Worm (Caenorhabditis elegans) whole organism, L4 larva: ENCODE measurements around the gene aqp-2.

Experiments
- D1046.2 ChIP-seq: fragments of 200-800 bp; sonication (Bioruptor generic); IDR thresholded peaks from 2 replicates; pipeline ENCODE4 v1.3.6; 2022; ENCODE audit warnings: missing genetic modification characterization, missing compliant biosample characterization
- F49E8.2 ChIP-seq: sonication (generic microtip); optimal IDR thresholded peaks from 2 replicates; lab custom pipeline; 2016; ENCODE audit warnings: missing compliant biosample characterization, mild to moderate bottlenecking, missing genetic modification characterization, borderline replicate concordance
- ama-1 ChIP-seq: fragments of 150-350 bp; optimal IDR thresholded peaks from 2 replicates; lab custom pipeline; 2014; ENCODE audit warnings: inconsistent platforms, mixed read lengths
- ceh-44 ChIP-seq: fragments of 200-800 bp; sonication (Bioruptor generic); IDR thresholded peaks from 2 replicates; pipeline ENCODE4 v1.3.6; 2022; ENCODE audit warnings: missing genetic modification reagents, missing genetic modification characterization, missing compliant biosample characterization
- ces-1 ChIP-seq: fragments of 150-350 bp; sonication (generic microtip); optimal IDR thresholded peaks from 4 replicates; lab custom pipeline; 2014; ENCODE audit warnings: missing biosample characterization, missing genetic modification reagents, missing genetic modification characterization
- daf-12 ChIP-seq: fragments of 150-350 bp; optimal IDR thresholded peaks from 2 replicates; lab custom pipeline; 2014; ENCODE audit warnings: missing biosample characterization, missing genetic modification reagents, missing genetic modification characterization
- egl-27 ChIP-seq: sonication (generic microtip); optimal IDR thresholded peaks from 3 replicates; lab custom pipeline; 2017; ENCODE audit warnings: missing biosample characterization, missing genetic modification reagents, missing genetic modification characterization
- hmg-1.1 ChIP-seq: fragments of 200-800 bp; sonication (Bioruptor generic); IDR thresholded peaks from 2 replicates; pipeline ENCODE4 v1.3.6; 2022; ENCODE audit warnings: missing genetic modification reagents, missing genetic modification characterization, missing compliant biosample characterization
- jun-1 ChIP-seq: fragments of 150-350 bp; optimal IDR thresholded peaks from 2 replicates; lab custom pipeline; 2014; ENCODE audit warnings: missing biosample characterization, missing genetic modification reagents, missing genetic modification characterization
- lim-7 ChIP-seq: fragments of 200-800 bp; sonication (Bioruptor generic); IDR thresholded peaks from 2 replicates; pipeline ENCODE4 v1.3.6; 2022; ENCODE audit warnings: missing genetic modification characterization, missing compliant biosample characterization
- lin-13 ChIP-seq: fragments of 150-350 bp; optimal IDR thresholded peaks from 2 replicates; lab custom pipeline; 2014; ENCODE audit warnings: missing biosample characterization, missing genetic modification reagents, missing genetic modification characterization
- lir-3 ChIP-seq: sonication (generic microtip); optimal IDR thresholded peaks from 2 replicates; lab custom pipeline; 2016; ENCODE audit warnings: mild to moderate bottlenecking, missing genetic modification characterization, missing compliant biosample characterization
- mep-1 ChIP-seq: fragments of 150-350 bp; sonication (generic microtip); optimal IDR thresholded peaks from 3 replicates; lab custom pipeline; 2014; ENCODE audit warnings: missing biosample characterization, missing genetic modification characterization
- mes-2 ChIP-seq: sonication (generic microtip); optimal IDR thresholded peaks from 2 replicates; lab custom pipeline; 2016; ENCODE audit warnings: missing genotype, mild to moderate bottlenecking, missing genetic modification characterization, missing compliant biosample characterization; ENCODE audit not compliant: poor library complexity, severe bottlenecking
- nhr-237 ChIP-seq: sonication (generic microtip); optimal IDR thresholded peaks from 2 replicates; lab custom pipeline; 2017; ENCODE audit warnings: missing biosample characterization, missing genetic modification characterization
- nhr-25 ChIP-seq: sonication (generic microtip); optimal IDR thresholded peaks from 2 replicates; lab custom pipeline; 2017; ENCODE audit warnings: missing genetic modification characterization, mild to moderate bottlenecking, missing compliant biosample characterization, antibody characterized with exemption, moderate library complexity, borderline replicate concordance; ENCODE audit not compliant: insufficient read depth
- pha-4 ChIP-seq, 2 experiments: fragments of 150-350 bp in 1 of 2; fragments of 200-800 bp in 1 of 2; sonication (Bioruptor generic) in 1 of 2; IDR thresholded peaks in 1 of 2; optimal IDR thresholded peaks in 1 of 2; 2 replicates each; pipeline versions ENCODE4 v1.3.6 to Lab custom; 2014 to 2022; ENCODE audit warnings: missing genetic modification characterization in 2 of 2, missing genetic modification reagents in 2 of 2, missing biosample characterization in 1 of 2, missing compliant biosample characterization in 1 of 2
- snpc-1.2 ChIP-seq: fragments of 200-800 bp; sonication (Bioruptor generic); IDR thresholded peaks from 2 replicates; pipeline ENCODE4 v1.3.6; 2022; ENCODE audit warnings: missing genetic modification reagents, missing genetic modification characterization, missing compliant biosample characterization
- snpc-4 ChIP-seq: fragments of 150-350 bp; optimal IDR thresholded peaks from 2 replicates; lab custom pipeline; 2014; ENCODE audit warnings: missing biosample characterization, missing genetic modification characterization
- unc-62 ChIP-seq, 3 experiments: fragments of 150-350 bp in 1 of 3; sonication (generic microtip); optimal IDR thresholded peaks in 2 of 3; peaks in 1 of 3; 1 replicate in 1 of 3; 2 replicates in 2 of 3; lab custom pipeline; 2014 to 2017; ENCODE audit warnings: missing biosample characterization in 3 of 3, missing genetic modification characterization in 3 of 3, missing genetic modification reagents in 3 of 3, missing genotype in 1 of 3
- zag-1 ChIP-seq: fragments of 150-350 bp; optimal IDR thresholded peaks from 2 replicates; lab custom pipeline; 2014; ENCODE audit warnings: missing biosample characterization, missing genetic modification characterization
- zip-2 ChIP-seq: fragments of 150-350 bp; optimal IDR thresholded peaks from 2 replicates; lab custom pipeline; 2014; ENCODE audit warnings: missing biosample characterization, missing genetic modification characterization

The aqp-2 gene

DNA sequence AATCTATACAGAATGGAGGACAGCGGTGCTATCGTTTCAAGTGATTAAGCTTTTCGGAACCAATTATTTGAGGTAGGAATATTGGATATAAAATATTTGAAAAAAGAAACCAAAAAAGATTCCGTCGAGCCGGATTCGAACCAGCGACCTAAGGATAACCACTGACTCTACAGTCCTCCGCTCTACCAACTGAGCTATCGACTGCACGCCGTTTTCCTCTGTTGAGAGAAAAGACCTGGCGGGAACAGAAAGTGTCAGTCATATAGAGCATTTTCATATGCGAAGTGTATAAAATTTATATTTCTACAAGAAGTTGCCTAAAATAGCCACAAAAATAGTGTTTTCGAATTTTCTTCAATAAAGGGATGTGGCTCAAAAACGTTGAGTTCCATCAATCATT lies 50.1 kb downstream of the aqp-2 start (continued):
- TF ChIP-seq F49E8.2 (peak; percentile 30), egl-27 (no peak), zag-1 (tag; lab: Kevin White, UChicago) (no peak), mes-2 (tag; lab: Kevin White, UChicago) (peak; percentile 82), ces-1 (no peak), ceh-44 (GFP tag; lab: Robert Waterston, UW) (no peak), zip-2 (no peak), mep-1 (tag; lab: Kevin White, UChicago) (peak; percentile 61), snpc-4 (tag; lab: Kevin White, UChicago) (peak; percentile 83), D1046.2 (0 out of 2 replicates have a peak, but pooled peaks have one; percentile 7), lin-13 (GFP tag; lab: Kevin White, UChicago) (peak; percentile 12), lir-3 (tag; lab: Kevin White, UChicago) (no peak), nhr-237 (tag; lab: Kevin White, UChicago) (no peak), ama-1 (no peak), pha-4 (GFP tag; IDR thresholded peaks at IDR 0.05; lab: Robert Waterston, UW) (no peak; the same call in 1 of the 2 replicates), pha-4 (tag; optimal IDR thresholded peaks at IDR 0.05; lab: Kevin White, UChicago) (no peak), hmg-1.1 (GFP tag; lab: Robert Waterston, UW) (no peak), lim-7 (GFP tag; lab: Robert Waterston, UW) (peak; percentile 75), nhr-25 (tag; lab: Kevin White, UChicago) (no peak), daf-12 (no peak)

DNA sequence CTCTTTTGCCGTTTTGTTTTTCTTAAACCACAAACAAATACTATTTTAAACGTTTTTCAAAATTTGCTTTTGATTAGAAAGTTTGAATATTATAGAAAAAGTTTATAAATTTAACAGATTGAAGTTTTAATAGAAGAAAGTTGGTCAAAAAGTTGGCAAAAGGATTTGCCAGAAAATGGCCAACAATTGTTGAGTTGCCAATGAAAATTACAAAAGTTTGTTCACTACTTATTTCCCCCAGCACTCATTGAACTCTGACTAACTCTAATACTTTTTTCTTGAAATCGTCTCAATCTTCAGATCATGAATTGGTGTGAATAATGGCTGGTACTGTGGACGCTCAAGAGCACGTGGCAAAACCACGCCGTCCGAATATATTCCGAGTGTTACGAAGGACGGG lies 51.7 kb downstream of the aqp-2 start, which contains the start of gene ZK1067.4:
ZK1067.4 (plus strand) TSS at position 301 of the 400 bp plus-strand sequence.
- no peak for TF ChIP-seq snpc-4 (tag; lab: Kevin White, UChicago)
- TF ChIP-seq snpc-1.2 (GFP tag; lab: Robert Waterston, UW): no peak
- peak in 1 of 2 experiments; percentile 50 for TF ChIP-seq unc-62 (GFP tag; optimal IDR thresholded peaks at IDR 0.05 in 1 of 2; lab: Kevin White, UChicago)
- TF ChIP-seq unc-62 (tag; optimal IDR thresholded peaks at IDR 0.05; lab: Kevin White, UChicago): no peak
- no peak for TF ChIP-seq jun-1 (tag; lab: Kevin White, UChicago)
